Fruit fly (Drosophila melanogaster): ENCODE results near the gene CG8100.
A peak's percentile ranks its signal among the peaks of the same experiment; 100 is the strongest.

Gene CG8100

DNA sequence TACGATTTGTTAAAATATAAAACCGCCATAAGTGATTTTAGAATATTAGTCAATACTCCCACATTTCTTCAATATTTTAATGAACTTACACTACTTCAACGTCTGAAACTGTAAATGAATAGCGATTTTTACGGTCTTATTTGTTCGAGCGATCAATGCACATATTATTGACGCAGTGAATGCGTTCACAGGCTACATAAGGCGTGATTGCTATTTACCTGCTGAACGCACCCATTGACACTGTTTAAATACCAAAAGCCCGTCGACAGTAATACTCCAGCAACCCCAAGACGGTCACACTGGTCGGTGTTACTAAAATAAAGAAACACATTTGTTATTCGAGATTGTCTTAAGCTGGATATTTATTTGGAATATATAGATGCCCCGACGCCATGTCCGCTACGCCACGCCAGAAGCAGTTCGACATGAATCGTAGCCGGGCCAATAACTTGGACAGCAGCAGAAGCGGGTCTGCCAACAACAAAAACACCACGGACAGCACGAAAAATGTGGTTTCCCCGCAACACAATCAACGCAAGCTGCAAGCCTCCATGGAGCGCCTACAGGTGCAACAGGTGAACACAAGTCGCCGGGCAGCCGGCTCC, 32.4 kb upstream of the CG8100 start, which contains the start of gene CG6833:
Gene CG6833, plus strand, starts transcription at position 263 of the 605 bp plus-strand sequence.
- peak; percentile 69 for TF ChIP-seq Ets98B (GFP tag; IDR thresholded peaks at IDR 0.05)
- TF ChIP-seq Pif1B (GFP tag; optimal IDR thresholded peaks at IDR 0.05), result no peak
- TF ChIP-seq CG32121 (GFP tag; IDR thresholded peaks at IDR 0.05), result peak; percentile 56; the same call in 1 of the 2 replicates
- peak; percentile 60 for TF ChIP-seq CG8159 (tag; optimal IDR thresholded peaks at IDR 0.05)
- peak; percentile 44 for TF ChIP-seq CG8301 (tag; optimal IDR thresholded peaks at IDR 0.05)
- no peak for TF ChIP-seq CG13204 (GFP tag; optimal IDR thresholded peaks at IDR 0.05)
- peak; percentile 60 for TF ChIP-seq CG17806 (tag; optimal IDR thresholded peaks at IDR 0.05)
- TF ChIP-seq CG4496 (GFP tag; IDR thresholded peaks at IDR 0.05), result peak; percentile 63; the same call in 2 of the 3 replicates
- TF ChIP-seq fd96Ca (GFP tag; IDR thresholded peaks at IDR 0.05), result peak; percentile 81
- TF ChIP-seq rn (GFP tag; IDR thresholded peaks at IDR 0.05), result peak; percentile 69
- TF ChIP-seq CG14655 (GFP tag; optimal IDR thresholded peaks at IDR 0.05), result peak; percentile 54
- peak; percentile 35 for TF ChIP-seq Snoo (tag; optimal IDR thresholded peaks at IDR 0.05)
- no peak for TF ChIP-seq CG10348 (GFP tag; IDR thresholded peaks at IDR 0.05)
- no peak for TF ChIP-seq D1 (tag; optimal IDR thresholded peaks at IDR 0.05)
- peak; percentile 42 for TF ChIP-seq CG15710 (tag; optimal IDR thresholded peaks at IDR 0.05)
- no peak for TF ChIP-seq EcR (GFP tag; optimal IDR thresholded peaks at IDR 0.05)
- TF ChIP-seq gl (tag; optimal IDR thresholded peaks at IDR 0.05), result peak; percentile 10
- no peak for TF ChIP-seq Pif1A (GFP tag; optimal IDR thresholded peaks at IDR 0.05)
- TF ChIP-seq CG9948 (tag; optimal IDR thresholded peaks at IDR 0.05), result peak; percentile 61
- TF ChIP-seq CG12605 (GFP tag; IDR thresholded peaks at IDR 0.05), result peak; percentile 57; the same call in 1 of the 2 replicates

DNA sequence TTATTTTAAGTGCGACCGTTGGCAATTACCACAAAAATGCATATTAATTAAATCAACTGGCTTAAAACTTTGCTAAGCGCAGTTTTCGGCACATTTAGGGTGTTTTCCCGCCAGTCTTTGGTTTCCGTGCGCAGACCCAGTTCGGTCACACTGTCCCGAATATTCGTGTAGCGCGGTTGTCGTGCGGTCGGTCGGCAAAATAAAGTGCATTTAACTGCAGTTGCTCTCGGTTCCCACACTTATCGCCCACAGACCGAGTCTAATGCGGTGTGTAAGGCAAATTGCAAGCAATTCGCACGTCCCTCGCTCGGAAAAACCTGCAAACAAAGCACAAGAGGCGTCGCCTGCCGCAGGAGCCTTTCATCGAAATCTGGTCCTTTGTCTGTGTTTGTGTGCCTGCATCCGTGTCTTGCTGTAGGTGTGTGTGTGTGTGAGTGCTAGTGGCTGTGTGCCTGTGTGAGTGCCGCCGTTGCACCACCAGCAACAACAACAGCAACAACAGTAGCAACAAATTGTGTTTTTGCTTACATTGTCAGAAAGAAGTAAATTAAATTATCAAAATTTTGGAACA, 30.3 kb upstream of the CG8100 start, which contains the start of the genes CG13484 and Frl:
Gene CG13484, minus strand, starts transcription at position 7 of the 571 bp plus-strand sequence.
Gene Frl, plus strand, starts transcription at position 143 of the 571 bp plus-strand sequence.
- TF ChIP-seq CG15710 (tag; optimal IDR thresholded peaks at IDR 0.05) (no peak), D1 (tag; optimal IDR thresholded peaks at IDR 0.05) (peak; percentile 27), EcR (GFP tag; optimal IDR thresholded peaks at IDR 0.05) (peak; percentile 60), Snoo (tag; optimal IDR thresholded peaks at IDR 0.05) (peak; percentile 30), CG8301 (tag; optimal IDR thresholded peaks at IDR 0.05) (peak; percentile 18), gl (tag; optimal IDR thresholded peaks at IDR 0.05) (peak; percentile 17), Ets98B (GFP tag; IDR thresholded peaks at IDR 0.05) (peak; percentile 16; the same call in 1 of the 2 replicates), CG8159 (tag; optimal IDR thresholded peaks at IDR 0.05) (peak; percentile 33), CG10348 (GFP tag; IDR thresholded peaks at IDR 0.05) (no peak), CG14655 (GFP tag; optimal IDR thresholded peaks at IDR 0.05) (no peak), CG17806 (tag; optimal IDR thresholded peaks at IDR 0.05) (peak; percentile 17), CG32121 (GFP tag; IDR thresholded peaks at IDR 0.05) (peak; percentile 29; the same call in 1 of the 2 replicates), CG34367 (tag; optimal IDR thresholded peaks at IDR 0.05) (peak; percentile 4), fd96Ca (GFP tag; IDR thresholded peaks at IDR 0.05) (no peak), Pif1B (GFP tag; optimal IDR thresholded peaks at IDR 0.05) (no peak), rn (GFP tag; IDR thresholded peaks at IDR 0.05) (no peak), CG12605 (GFP tag; IDR thresholded peaks at IDR 0.05) (no peak), Pif1A (GFP tag; optimal IDR thresholded peaks at IDR 0.05) (no peak), CG13204 (GFP tag; optimal IDR thresholded peaks at IDR 0.05) (peak; percentile 28), CG4496 (GFP tag; IDR thresholded peaks at IDR 0.05) (peak; percentile 65; the same call in 2 of the 3 replicates), CG9948 (tag; optimal IDR thresholded peaks at IDR 0.05) (no peak)

DNA sequence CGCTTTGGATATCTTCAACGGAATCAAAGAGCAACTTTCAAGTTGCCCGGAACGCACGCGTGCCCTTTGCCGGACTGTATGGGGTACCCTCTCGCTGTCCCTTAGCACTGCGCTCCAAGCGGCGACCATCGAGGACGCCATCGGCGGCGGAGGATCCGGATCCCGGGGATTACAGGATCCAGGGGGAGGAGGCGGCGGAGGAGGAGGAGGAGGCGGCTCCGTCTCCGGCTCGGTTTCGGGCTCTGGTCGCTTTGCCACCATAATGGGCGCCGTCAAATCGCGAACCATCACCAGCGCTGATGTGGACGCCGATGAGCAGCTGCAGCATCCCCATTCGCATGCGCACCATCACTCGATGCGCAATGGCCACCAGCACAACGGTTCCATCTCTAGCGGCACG, 29.6 kb upstream of the CG8100 start:
- TF ChIP-seq Pif1B (GFP tag; optimal IDR thresholded peaks at IDR 0.05), result no peak
- TF ChIP-seq CG13204 (GFP tag; optimal IDR thresholded peaks at IDR 0.05), result no peak
- TF ChIP-seq EcR (GFP tag; optimal IDR thresholded peaks at IDR 0.05), result no peak
- TF ChIP-seq Pif1A (GFP tag; optimal IDR thresholded peaks at IDR 0.05), result no peak
- TF ChIP-seq CG14655 (GFP tag; optimal IDR thresholded peaks at IDR 0.05), result no peak
- TF ChIP-seq CG34367 (tag; optimal IDR thresholded peaks at IDR 0.05), result no peak
- no peak for TF ChIP-seq gl (tag; optimal IDR thresholded peaks at IDR 0.05)
- TF ChIP-seq D1 (tag; optimal IDR thresholded peaks at IDR 0.05), result no peak
- TF ChIP-seq CG4496 (GFP tag; IDR thresholded peaks at IDR 0.05), result no peak
- TF ChIP-seq CG10348 (GFP tag; IDR thresholded peaks at IDR 0.05), result no peak
- no peak for TF ChIP-seq CG15710 (tag; optimal IDR thresholded peaks at IDR 0.05)
- TF ChIP-seq CG8301 (tag; optimal IDR thresholded peaks at IDR 0.05), result no peak
- no peak for TF ChIP-seq Snoo (tag; optimal IDR thresholded peaks at IDR 0.05)
- no peak for TF ChIP-seq CG32121 (GFP tag; IDR thresholded peaks at IDR 0.05)
- no peak for TF ChIP-seq CG9948 (tag; optimal IDR thresholded peaks at IDR 0.05)

DNA sequence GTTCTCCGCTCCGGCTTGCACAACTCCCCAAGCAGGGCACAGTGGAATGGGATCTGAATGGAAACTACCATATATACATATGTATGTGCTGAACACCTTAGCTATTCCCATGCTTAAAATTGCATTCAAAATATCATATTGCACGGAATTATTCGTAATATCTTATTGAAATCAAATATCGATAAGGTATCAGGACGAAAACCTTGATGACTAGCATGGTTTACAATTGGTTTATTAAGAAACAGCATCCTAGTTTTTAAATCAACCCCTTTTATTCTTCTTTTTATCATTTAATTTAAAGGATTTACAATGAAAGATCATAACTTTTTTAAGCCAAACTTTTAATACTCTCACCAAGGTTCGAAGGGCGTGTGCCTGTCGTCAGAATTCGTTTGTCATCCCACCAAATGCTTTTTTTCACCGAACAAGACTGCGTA, 28.1 kb upstream of the CG8100 start:
- TF ChIP-seq CG15710 (tag; optimal IDR thresholded peaks at IDR 0.05), result peak; percentile 3
- peak; percentile 43 for TF ChIP-seq CG14655 (GFP tag; optimal IDR thresholded peaks at IDR 0.05)
- peak; percentile 3 for TF ChIP-seq D1 (tag; optimal IDR thresholded peaks at IDR 0.05)
- peak; percentile 28 for TF ChIP-seq CG8159 (tag; optimal IDR thresholded peaks at IDR 0.05)
- TF ChIP-seq Pif1A (GFP tag; optimal IDR thresholded peaks at IDR 0.05), result peak; percentile 51
- peak; percentile 34 for TF ChIP-seq Snoo (tag; optimal IDR thresholded peaks at IDR 0.05)
- TF ChIP-seq CG9948 (tag; optimal IDR thresholded peaks at IDR 0.05), result no peak
- no peak for TF ChIP-seq CG13204 (GFP tag; optimal IDR thresholded peaks at IDR 0.05)
- TF ChIP-seq CG12605 (GFP tag; IDR thresholded peaks at IDR 0.05), result no peak
- TF ChIP-seq gl (tag; optimal IDR thresholded peaks at IDR 0.05), result no peak
- peak; percentile 4 for TF ChIP-seq CG8301 (tag; optimal IDR thresholded peaks at IDR 0.05)
- peak; percentile 4 for TF ChIP-seq CG17806 (tag; optimal IDR thresholded peaks at IDR 0.05)
- no peak for TF ChIP-seq fd96Ca (GFP tag; IDR thresholded peaks at IDR 0.05)

Data from whole organism, pupa.